Worm (Caenorhabditis elegans) whole organism, late embryonic: ENCODE results near the gene T16G1.5.

Source experiments
- F13H6.1 ChIP-seq: sonication (generic microtip); optimal IDR thresholded peaks from 2 replicates; lab custom pipeline; 2016; ENCODE audit warnings: missing genetic modification characterization, missing compliant biosample characterization
- K02D7.2 ChIP-seq: sonication (generic microtip); optimal IDR thresholded peaks from 2 replicates; lab custom pipeline; 2017; ENCODE audit warnings: mild to moderate bottlenecking, missing genetic modification characterization, missing compliant biosample characterization
- ceh-14 ChIP-seq: sonication (generic microtip); optimal IDR thresholded peaks from 2 replicates; lab custom pipeline; 2016; ENCODE audit warnings: missing genotype, missing genetic modification characterization, missing compliant biosample characterization
- ceh-18 ChIP-seq: sonication (generic microtip); optimal IDR thresholded peaks from 2 replicates; lab custom pipeline; 2016; ENCODE audit warnings: missing genetic modification characterization, missing compliant biosample characterization
- ceh-19 ChIP-seq: fragments of 200-800 bp; sonication (Bioruptor generic); optimal IDR thresholded peaks from 2 replicates; lab custom pipeline; 2018; ENCODE audit warnings: mild to moderate bottlenecking, missing genetic modification characterization, missing compliant biosample characterization
- ceh-24 ChIP-seq: sonication (generic microtip); optimal IDR thresholded peaks from 2 replicates; lab custom pipeline; 2016; ENCODE audit warnings: mild to moderate bottlenecking, missing genetic modification characterization, missing compliant biosample characterization
- ceh-31 ChIP-seq: sonication (generic microtip); optimal IDR thresholded peaks from 2 replicates; lab custom pipeline; 2016; ENCODE audit warnings: missing genetic modification characterization, missing compliant biosample characterization
- ceh-34 ChIP-seq: sonication (generic microtip); optimal IDR thresholded peaks from 2 replicates; lab custom pipeline; 2016; ENCODE audit warnings: mild to moderate bottlenecking, missing genetic modification characterization, missing compliant biosample characterization
- ceh-6 ChIP-seq: fragments of 200-800 bp; sonication (Bioruptor generic); optimal IDR thresholded peaks from 2 replicates; lab custom pipeline; 2018; ENCODE audit warnings: mild to moderate bottlenecking, missing genetic modification characterization, missing compliant biosample characterization
- dmd-4 ChIP-seq: sonication (generic microtip); optimal IDR thresholded peaks from 2 replicates; lab custom pipeline; 2016; ENCODE audit warnings: borderline replicate concordance, missing genetic modification characterization, missing compliant biosample characterization
- elt-2 ChIP-seq: sonication (generic microtip); optimal IDR thresholded peaks from 2 replicates; lab custom pipeline; 2016; ENCODE audit warnings: missing genetic modification reagents, missing genetic modification characterization, missing compliant biosample characterization
- ets-4 ChIP-seq: sonication (generic microtip); optimal IDR thresholded peaks from 2 replicates; lab custom pipeline; 2016; ENCODE audit warnings: missing genetic modification characterization, missing compliant biosample characterization
- fkh-10 ChIP-seq: fragments of 150-350 bp; optimal IDR thresholded peaks from 2 replicates; lab custom pipeline; 2014; ENCODE audit warnings: missing biosample characterization, missing genetic modification reagents, missing genetic modification characterization
- fkh-6 ChIP-seq: sonication (generic microtip); optimal IDR thresholded peaks from 2 replicates; lab custom pipeline; 2016; ENCODE audit warnings: missing genetic modification characterization, missing compliant biosample characterization
- gmeb-2 ChIP-seq: sonication (generic microtip); optimal IDR thresholded peaks from 2 replicates; lab custom pipeline; 2016; ENCODE audit warnings: missing genetic modification characterization, inconsistent platforms, missing compliant biosample characterization
- hlh-30 ChIP-seq: sonication (generic microtip); optimal IDR thresholded peaks from 2 replicates; lab custom pipeline; 2017; ENCODE audit warnings: antibody characterized with exemption, missing genetic modification characterization, missing compliant biosample characterization; ENCODE audit not compliant: insufficient read depth
- hlh-6 ChIP-seq: sonication (generic microtip); optimal IDR thresholded peaks from 2 replicates; lab custom pipeline; 2016; ENCODE audit warnings: missing genotype, missing genetic modification characterization, missing compliant biosample characterization
- hlh-8 ChIP-seq: sonication (generic microtip); optimal IDR thresholded peaks from 2 replicates; lab custom pipeline; 2016; ENCODE audit warnings: missing genotype, missing genetic modification characterization, missing compliant biosample characterization
- lim-6 ChIP-seq: sonication (generic microtip); optimal IDR thresholded peaks from 2 replicates; lab custom pipeline; 2016; ENCODE audit warnings: missing genetic modification characterization, missing compliant biosample characterization
- lin-11 ChIP-seq: fragments of 200-800 bp; sonication (Bioruptor generic); optimal IDR thresholded peaks from 2 replicates; lab custom pipeline; 2018; ENCODE audit warnings: mild to moderate bottlenecking, missing genetic modification characterization, missing compliant biosample characterization
- mec-3 ChIP-seq: sonication (generic microtip); optimal IDR thresholded peaks from 2 replicates; lab custom pipeline; 2016; ENCODE audit warnings: borderline replicate concordance, missing genetic modification characterization, missing compliant biosample characterization
- nfya-1 ChIP-seq: sonication (generic microtip); optimal IDR thresholded peaks from 2 replicates; lab custom pipeline; 2017; ENCODE audit warnings: missing genetic modification characterization, mild to moderate bottlenecking, missing compliant biosample characterization, antibody characterized with exemption, moderate library complexity
- nhr-11 ChIP-seq: fragments of 150-350 bp; optimal IDR thresholded peaks from 2 replicates; lab custom pipeline; 2014; ENCODE audit warnings: missing biosample characterization, missing genetic modification characterization
- npax-4 ChIP-seq: sonication (generic microtip); optimal IDR thresholded peaks from 2 replicates; lab custom pipeline; 2016; ENCODE audit warnings: missing genetic modification characterization, missing compliant biosample characterization
- pag-3 ChIP-seq: sonication (generic microtip); optimal IDR thresholded peaks from 2 replicates; lab custom pipeline; 2016; ENCODE audit warnings: missing compliant biosample characterization, missing genetic modification characterization, borderline replicate concordance
- pat-9 ChIP-seq: fragments of 200-800 bp; sonication (Bioruptor generic); optimal IDR thresholded peaks from 2 replicates; lab custom pipeline; 2018; ENCODE audit warnings: mild to moderate bottlenecking, missing genetic modification characterization, moderate library complexity, missing compliant biosample characterization
- pax-1 ChIP-seq: fragments of 150-350 bp; optimal IDR thresholded peaks from 2 replicates; lab custom pipeline; 2014; ENCODE audit warnings: missing biosample characterization, missing genetic modification characterization
- pros-1 ChIP-seq: fragments of 150-350 bp; optimal IDR thresholded peaks from 2 replicates; lab custom pipeline; 2014; ENCODE audit warnings: missing biosample characterization, missing genetic modification reagents, missing genetic modification characterization
- ref-2 ChIP-seq: sonication (generic microtip); optimal IDR thresholded peaks from 2 replicates; lab custom pipeline; 2016; ENCODE audit warnings: missing genetic modification characterization, missing compliant biosample characterization
- sox-2 ChIP-seq: fragments of 200-800 bp; sonication (Bioruptor generic); IDR thresholded peaks from 2 replicates; pipeline ENCODE4 v1.3.6; 2022; ENCODE audit warnings: missing genetic modification reagents, missing genetic modification characterization, missing compliant biosample characterization
- sox-4 ChIP-seq: sonication (generic microtip); optimal IDR thresholded peaks from 2 replicates; lab custom pipeline; 2017; ENCODE audit warnings: mild to moderate bottlenecking, missing genetic modification characterization, inconsistent platforms, missing compliant biosample characterization
- tbx-2 ChIP-seq: sonication (generic microtip); optimal IDR thresholded peaks from 2 replicates; lab custom pipeline; 2016; ENCODE audit warnings: missing genetic modification characterization, missing compliant biosample characterization
- tbx-7 ChIP-seq: sonication (generic microtip); optimal IDR thresholded peaks from 2 replicates; lab custom pipeline; 2016; ENCODE audit warnings: missing genotype, missing genetic modification characterization, missing compliant biosample characterization
- unc-3 ChIP-seq, 2 experiments: fragments of 200-800 bp in 1 of 2; sonication (Bioruptor generic) in 1 of 2; sonication (generic microtip) in 1 of 2; conservative IDR thresholded peaks in 1 of 2; optimal IDR thresholded peaks in 1 of 2; 2 replicates each; pipeline versions ENCODE4 v1.3.6 to Lab custom; 2016 to 2022; ENCODE audit warnings: missing compliant biosample characterization in 2 of 2, missing genetic modification characterization in 2 of 2, missing genetic modification reagents in 1 of 2
- unc-42 ChIP-seq: sonication (generic microtip); optimal IDR thresholded peaks from 2 replicates; lab custom pipeline; 2016; ENCODE audit warnings: missing genotype, missing genetic modification characterization, missing compliant biosample characterization
- unc-55 ChIP-seq: sonication (generic microtip); optimal IDR thresholded peaks from 2 replicates; lab custom pipeline; 2017; ENCODE audit warnings: missing biosample characterization, missing genetic modification reagents, missing genetic modification characterization
- unc-86 ChIP-seq: sonication (generic microtip); optimal IDR thresholded peaks from 2 replicates; lab custom pipeline; 2016; ENCODE audit warnings: missing genetic modification characterization, missing compliant biosample characterization
- zip-5 ChIP-seq: sonication (generic microtip); optimal IDR thresholded peaks from 2 replicates; lab custom pipeline; 2016; ENCODE audit warnings: missing genetic modification characterization, missing compliant biosample characterization

T16G1.5 gene

DNA sequence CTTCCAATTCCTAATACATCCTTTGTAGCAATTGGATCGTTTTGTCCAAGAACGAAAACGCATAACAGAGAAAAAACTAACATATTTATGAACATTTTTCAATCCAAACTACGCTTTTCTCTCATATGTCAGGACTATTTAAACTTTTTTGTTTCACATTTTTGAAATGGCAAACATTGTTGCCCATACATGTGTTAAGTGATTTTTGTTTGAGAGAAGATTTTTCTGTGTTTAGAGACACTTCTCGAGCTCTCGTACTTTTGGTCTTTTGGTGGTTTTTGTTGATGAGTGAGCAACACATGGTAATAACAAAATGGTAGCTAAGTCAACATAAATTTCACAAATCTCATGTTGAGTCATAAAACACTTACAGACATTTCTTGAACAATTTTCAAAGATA is 34.3 kb downstream of the T16G1.5 start, which contains the start of gene ttr-28:
TSS of gene ttr-28 (minus strand) at position 101 of the 400 bp plus-strand sequence.
- TF ChIP-seq mec-3 (tag; lab: Kevin White, UChicago) = no peak
- TF ChIP-seq K02D7.2 = no peak
- no peak for TF ChIP-seq ceh-14 (tag; lab: Kevin White, UChicago)
- TF ChIP-seq, all 69 proteins: peak for 0

ce11 chrV:12904054-12904453 is 35.3 kb downstream of the T16G1.5 start, which contains the start of gene ttr-27:
Gene ttr-27 (minus strand): TSS chrV:12904098.
- no peak for TF ChIP-seq elt-2 (tag; lab: Kevin White, UChicago)
- no peak for TF ChIP-seq pag-3
- TF ChIP-seq pat-9 (tag; lab: Kevin White, UChicago) = no peak
- no peak for TF ChIP-seq nfya-1 (tag; lab: Kevin White, UChicago)
- no peak for TF ChIP-seq K02D7.2

- no peak for TF ChIP-seq ceh-18 (tag; lab: Kevin White, UChicago)
- TF ChIP-seq hlh-6 (tag; lab: Kevin White, UChicago) = no peak
- TF ChIP-seq unc-42 = peak; percentile 95
- no peak for TF ChIP-seq ceh-34 (tag; lab: Kevin White, UChicago)
Observed at ce11 chrV:12901301-12901700, 38.1 kb downstream of the T16G1.5 start.

DNA sequence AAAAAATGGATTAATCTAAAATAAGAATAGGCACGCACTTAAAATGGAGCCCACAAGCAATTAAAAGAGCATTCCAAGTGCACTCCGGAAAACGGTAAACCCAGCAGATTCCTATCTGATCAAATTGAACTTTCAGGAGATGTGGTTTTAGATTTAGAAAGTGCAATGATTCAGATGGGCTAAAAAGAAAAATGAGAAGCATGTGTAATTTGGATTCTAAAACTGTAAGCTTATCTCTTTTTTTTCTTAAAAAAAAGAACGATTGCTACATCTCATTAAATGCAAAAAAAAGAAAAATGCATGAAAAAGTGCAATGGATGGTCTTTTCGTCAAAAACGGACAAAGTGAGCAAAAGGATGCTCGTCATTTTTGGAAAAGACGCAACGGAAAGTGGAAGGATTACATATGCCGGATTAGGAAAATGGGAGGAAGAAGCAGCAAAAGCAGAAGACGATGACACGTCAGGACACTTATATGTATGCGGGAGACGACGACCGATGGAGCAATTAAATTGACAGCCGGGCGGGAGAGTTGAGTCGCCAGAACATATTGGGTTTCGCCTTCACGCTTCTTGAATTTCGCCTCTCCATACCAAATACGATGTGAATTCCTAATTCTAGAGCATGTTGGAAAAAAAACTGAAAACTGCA is 40.6 kb downstream of the T16G1.5 start:
- TF ChIP-seq pros-1 (tag; lab: Kevin White, UChicago) = no peak
- peak; percentile 40 for TF ChIP-seq ceh-19 (GFP tag; lab: Kevin White, UChicago)
- peak; percentile 47 for TF ChIP-seq ceh-34 (tag; lab: Kevin White, UChicago)

ce11 chrV:12897338-12897737 is 42.0 kb downstream of the T16G1.5 start:
- TF ChIP-seq ceh-24 (no peak), pros-1 (tag; lab: Kevin White, UChicago) (no peak), ets-4 (tag; lab: Kevin White, UChicago) (no peak), pax-1 (tag; lab: Kevin White, UChicago) (peak; percentile 55), tbx-2 (tag; lab: Kevin White, UChicago) (peak; percentile 27), sox-4 (tag; lab: Kevin White, UChicago) (no peak), K02D7.2 (no peak), unc-3 (GFP tag; conservative IDR thresholded peaks at IDR 0.05; lab: Robert Waterston, UW) (no peak), unc-3 (tag; optimal IDR thresholded peaks at IDR 0.05; lab: Kevin White, UChicago) (no peak), nhr-11 (no peak), F13H6.1 (tag; lab: Kevin White, UChicago) (no peak), dmd-4 (tag; lab: Kevin White, UChicago) (no peak), unc-42 (peak; percentile 92), ceh-31 (peak; percentile 64)

- TF ChIP-seq lin-11 (tag; lab: Kevin White, UChicago) = no peak
- no peak for TF ChIP-seq ceh-24
- TF ChIP-seq unc-55 = peak; percentile 47
- no peak for TF ChIP-seq hlh-30 (tag; lab: Kevin White, UChicago)
- TF ChIP-seq fkh-10 = no peak
- TF ChIP-seq, all 69 proteins: peak for 1
Observed at ce11 chrV:12896850-12897249, 42.5 kb downstream of the T16G1.5 start.

DNA sequence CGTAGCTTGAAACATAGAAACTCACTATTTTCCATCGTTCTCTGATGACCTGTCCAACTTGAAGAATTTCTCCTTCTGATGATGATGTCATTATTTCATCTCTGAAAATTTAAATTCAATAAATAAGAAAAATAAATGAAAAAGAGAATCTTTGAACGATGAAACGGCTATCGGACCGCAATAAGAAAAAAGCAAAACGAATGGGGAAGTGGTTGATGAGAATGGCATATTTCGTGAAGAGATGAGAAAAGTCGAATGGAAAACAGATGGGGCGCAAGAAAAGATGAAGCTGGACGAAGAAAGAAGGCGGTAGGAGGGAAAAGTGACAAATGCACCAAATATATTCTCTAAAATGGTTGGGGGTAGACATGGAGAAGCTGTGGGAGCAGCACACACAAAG is 43.6 kb downstream of the T16G1.5 start, which contains the start of gene ttbk-7:
TSS of gene ttbk-7 (minus strand) at position 101 of the 400 bp plus-strand sequence.
- TF ChIP-seq pax-1 (tag; lab: Kevin White, UChicago) (no peak), sox-2 (GFP tag; lab: Robert Waterston, UW) (no peak), lim-6 (tag; lab: Kevin White, UChicago) (no peak), tbx-2 (tag; lab: Kevin White, UChicago) (no peak), dmd-4 (tag; lab: Kevin White, UChicago) (no peak), mec-3 (tag; lab: Kevin White, UChicago) (no peak), gmeb-2 (tag; lab: Kevin White, UChicago) (no peak), hlh-6 (tag; lab: Kevin White, UChicago) (no peak), unc-42 (peak; percentile 9), unc-86 (tag; lab: Kevin White, UChicago) (no peak), unc-3 (GFP tag; conservative IDR thresholded peaks at IDR 0.05; lab: Robert Waterston, UW) (no peak), unc-3 (tag; optimal IDR thresholded peaks at IDR 0.05; lab: Kevin White, UChicago) (no peak), ceh-6 (GFP tag; lab: Kevin White, UChicago) (no peak), hlh-8 (tag; lab: Kevin White, UChicago) (peak; percentile 33), tbx-7 (no peak), npax-4 (no peak), pros-1 (tag; lab: Kevin White, UChicago) (no peak), fkh-6 (tag; lab: Kevin White, UChicago) (peak; percentile 21), ref-2 (no peak), zip-5 (tag; lab: Kevin White, UChicago) (no peak)
